Worm (Caenorhabditis elegans) whole organism, L1 larva: ENCODE results near the gene lgc-28.
A peak's percentile ranks its signal among the peaks of the same experiment; 100 is the strongest.
"Not testable (repeated sequence)": the region's sequence is repeated elsewhere in the genome, so short reads cannot be mapped to it uniquely, and the experiment has no call there.

Source experiments
- C04F5.9 ChIP-seq: sonication (generic microtip); optimal IDR thresholded peaks from 2 replicates; lab custom pipeline; 2016; ENCODE audit warnings: missing genetic modification characterization, missing compliant biosample characterization
- C16A3.4 ChIP-seq: fragments of 150-350 bp; optimal IDR thresholded peaks from 2 replicates; lab custom pipeline; 2014; ENCODE audit warnings: missing biosample characterization, missing genetic modification characterization
- F16B12.6 ChIP-seq: fragments of 150-350 bp; optimal IDR thresholded peaks from 2 replicates; lab custom pipeline; 2014; ENCODE audit warnings: missing biosample characterization, missing genetic modification characterization
- Y116A8C.19 ChIP-seq: sonication (generic microtip); optimal IDR thresholded peaks from 2 replicates; lab custom pipeline; 2016; ENCODE audit warnings: missing compliant biosample characterization, missing genetic modification characterization, borderline replicate concordance
- ceh-63 ChIP-seq: fragments of 200-800 bp; sonication (Bioruptor generic); optimal IDR thresholded peaks from 2 replicates; lab custom pipeline; 2018; ENCODE audit warnings: mild to moderate bottlenecking, missing genetic modification characterization, missing compliant biosample characterization
- ceh-88 ChIP-seq: fragments of 200-800 bp; sonication (Bioruptor generic); IDR thresholded peaks from 2 replicates; pipeline ENCODE4 v1.3.6; 2022; ENCODE audit warnings: missing genetic modification characterization, missing compliant biosample characterization
- efl-1 ChIP-seq, 4 experiments: fragments of 150-350 bp; optimal IDR thresholded peaks in 3 of 4; peaks in 1 of 4; 1 replicate in 1 of 4; 2 replicates in 3 of 4; lab custom pipeline; 2014; ENCODE audit warnings: missing biosample characterization in 2 of 4, missing genetic modification characterization in 2 of 4, missing genetic modification reagents in 2 of 4
- egl-13 ChIP-seq: sonication (generic microtip); optimal IDR thresholded peaks from 2 replicates; lab custom pipeline; 2016; ENCODE audit warnings: missing genotype, missing genetic modification reagents, missing genetic modification characterization, missing compliant biosample characterization
- elt-3 ChIP-seq, 6 experiments: fragments of 150-350 bp in 1 of 6; sonication (generic microtip); optimal IDR thresholded peaks; 2 replicates each; lab custom pipeline; 2017 to 2018; ENCODE audit warnings: missing biosample characterization in 6 of 6, missing genetic modification characterization in 6 of 6, inconsistent platforms in 1 of 6
- fkh-4 ChIP-seq: sonication (generic microtip); optimal IDR thresholded peaks from 2 replicates; lab custom pipeline; 2016; ENCODE audit warnings: missing compliant biosample characterization, missing genetic modification characterization, borderline replicate concordance
- fkh-8 ChIP-seq: sonication (generic microtip); optimal IDR thresholded peaks from 2 replicates; lab custom pipeline; 2016; ENCODE audit warnings: mild to moderate bottlenecking, missing genetic modification characterization, missing compliant biosample characterization
- hpl-2 ChIP-seq: fragments of 150-350 bp; optimal IDR thresholded peaks from 2 replicates; lab custom pipeline; 2014; ENCODE audit warnings: missing biosample characterization, missing genetic modification reagents, missing genetic modification characterization
- lin-14 ChIP-seq: fragments of 200-800 bp; sonication (Bioruptor generic); optimal IDR thresholded peaks from 2 replicates; lab custom pipeline; 2018; ENCODE audit warnings: mild to moderate bottlenecking, missing genetic modification characterization, moderate library complexity, missing compliant biosample characterization
- lin-15B ChIP-seq: fragments of 150-350 bp; sonication (generic microtip); optimal IDR thresholded peaks from 3 replicates; lab custom pipeline; 2014; ENCODE audit warnings: missing biosample characterization, missing genetic modification characterization
- lin-35 ChIP-seq, 2 experiments: fragments of 150-350 bp; optimal IDR thresholded peaks; 2 replicates each; lab custom pipeline; 2014; ENCODE audit warnings: missing biosample characterization in 2 of 2, missing genetic modification characterization in 2 of 2, missing genetic modification reagents in 2 of 2
- lin-39 ChIP-seq: fragments of 150-350 bp; optimal IDR thresholded peaks from 2 replicates; lab custom pipeline; 2014; ENCODE audit warnings: missing biosample characterization, missing genetic modification reagents, missing genetic modification characterization
- lsy-2 ChIP-seq, 2 experiments: fragments of 150-350 bp; optimal IDR thresholded peaks; 2 replicates each; lab custom pipeline; 2014; ENCODE audit warnings: missing biosample characterization in 2 of 2, missing genetic modification characterization in 2 of 2
- mdl-1 ChIP-seq, 2 experiments: fragments of 150-350 bp; optimal IDR thresholded peaks; 2 replicates each; lab custom pipeline; 2014 to 2017; ENCODE audit warnings: missing biosample characterization in 2 of 2, missing genetic modification characterization in 2 of 2, inconsistent platforms in 1 of 2
- nhr-28 ChIP-seq: fragments of 150-350 bp; optimal IDR thresholded peaks from 2 replicates; lab custom pipeline; 2014; ENCODE audit warnings: missing biosample characterization, missing genetic modification characterization
- nhr-84 ChIP-seq: sonication (generic microtip); optimal IDR thresholded peaks from 2 replicates; lab custom pipeline; 2017; ENCODE audit warnings: missing biosample characterization, missing genetic modification characterization
- nhr-85 ChIP-seq: sonication (generic microtip); peaks from one replicate; lab custom pipeline; 2016; ENCODE audit warnings: missing genetic modification characterization, inconsistent platforms, missing compliant biosample characterization
- nhr-90 ChIP-seq: sonication (generic microtip); optimal IDR thresholded peaks from 2 replicates; lab custom pipeline; 2016; ENCODE audit warnings: mild to moderate bottlenecking, missing genetic modification characterization, missing compliant biosample characterization; ENCODE audit not compliant: poor library complexity
- rnt-1 ChIP-seq: sonication (generic microtip); optimal IDR thresholded peaks from 2 replicates; lab custom pipeline; 2016; ENCODE audit warnings: mild to moderate bottlenecking, missing genetic modification characterization, moderate library complexity, missing compliant biosample characterization
- snpc-4 ChIP-seq: fragments of 150-350 bp; optimal IDR thresholded peaks from 2 replicates; lab custom pipeline; 2014; ENCODE audit warnings: missing biosample characterization, missing genetic modification characterization
- unc-62 ChIP-seq: fragments of 150-350 bp; optimal IDR thresholded peaks from 2 replicates; lab custom pipeline; 2014; ENCODE audit warnings: missing biosample characterization, missing genetic modification reagents, missing genetic modification characterization
- unc-98 ChIP-seq: fragments of 200-800 bp; sonication (Bioruptor generic); IDR thresholded peaks from 2 replicates; pipeline ENCODE4 v1.3.6; 2022; ENCODE audit warnings: missing genetic modification characterization, missing compliant biosample characterization
- xbp-1 ChIP-seq: sonication (generic microtip); optimal IDR thresholded peaks from 2 replicates; lab custom pipeline; 2016; ENCODE audit warnings: missing genetic modification characterization, missing compliant biosample characterization
- zip-4 ChIP-seq: fragments of 200-800 bp; sonication (Bioruptor generic); optimal IDR thresholded peaks from 2 replicates; lab custom pipeline; 2018; ENCODE audit warnings: mild to moderate bottlenecking, missing genetic modification characterization, moderate library complexity, missing compliant biosample characterization

lgc-28 gene

ce11 chrII:2612278-2612677 is 12.6 kb upstream of the lgc-28 start, which contains the start of gene D2062.13:
TSS of gene D2062.13 (plus strand) at chrII:2612578.
- TF ChIP-seq elt-3 (tag; optimal IDR thresholded peaks at IDR 0.05; lab: Kevin White, UChicago); lsy-2 (tag; optimal IDR thresholded peaks at IDR 0.05; lab: Kevin White, UChicago); lin-35 (GFP tag; optimal IDR thresholded peaks at IDR 0.05; lab: Kevin White, UChicago): not testable (repeated sequence)

- TF ChIP-seq Y116A8C.19 (tag; lab: Kevin White, UChicago); ceh-63; lin-15B: not testable (repeated sequence)
- TF ChIP-seq, all 84 proteins: peak for 0; not testable (repeated sequence) for 84
Observed at ce11 chrII:2616634-2617033, 8.3 kb upstream of the lgc-28 start, which contains the start of gene msrp-5. TSS of gene msrp-5 (plus strand) at chrII:2616934.

- not testable (repeated sequence) for TF ChIP-seq egl-13 (tag; lab: Kevin White, UChicago); C16A3.4 (tag; lab: Kevin White, UChicago); ceh-63
Observed at ce11 chrII:2619148-2619547, 5.7 kb upstream of the lgc-28 start, which contains the start of gene msrp-6. TSS of gene msrp-6 (plus strand) at chrII:2619448.

- TF ChIP-seq fkh-4 (tag; lab: Kevin White, UChicago) (no peak), unc-98 (GFP tag; lab: Robert Waterston, UW) (no peak), mdl-1 (tag; optimal IDR thresholded peaks at IDR 0.05; lab: Kevin White, UChicago) (no peak), nhr-84 (tag; lab: Kevin White, UChicago) (no peak), F16B12.6 (tag; lab: Kevin White, UChicago) (no peak), nhr-85 (no peak), egl-13 (tag; lab: Kevin White, UChicago) (no peak), unc-62 (GFP tag; lab: Kevin White, UChicago) (no peak), ceh-88 (GFP tag; lab: Robert Waterston, UW) (no peak)
- TF ChIP-seq, all 84 proteins: peak for 0
Observed at ce11 chrII:2622480-2622879, 2.4 kb upstream of the lgc-28 start, which contains the start of gene D2062.5. TSS of gene D2062.5 (plus strand) at chrII:2622780.

ce11 chrII:2622936-2623452 is 1.9 kb upstream of the lgc-28 start, which contains the start of gene D2062.4:
TSS of gene D2062.4 (plus strand) at chrII:2623402.
- TF ChIP-seq fkh-8 (tag; lab: Kevin White, UChicago); hpl-2; lin-14 (GFP tag; lab: Kevin White, UChicago): not testable (repeated sequence)

ce11 chrII:2627154-2627799 is 2.4 kb downstream of the lgc-28 start, which contains the start of gene sri-71:
TSS of gene sri-71 (plus strand) at chrII:2627749.
- no peak for TF ChIP-seq C04F5.9 (tag; lab: Kevin White, UChicago)
- TF ChIP-seq efl-1 (optimal IDR thresholded peaks at IDR 0.05; lab: Kevin White, UChicago): no peak
- peak in 1 of 2 experiments; percentile 60 for TF ChIP-seq efl-1 (GFP tag; optimal IDR thresholded peaks at IDR 0.05 in 1 of 2; lab: Kevin White, UChicago)

- TF ChIP-seq zip-4 (GFP tag; lab: Kevin White, UChicago) (no peak), lin-39 (tag; lab: Kevin White, UChicago) (no peak), snpc-4 (tag; lab: Kevin White, UChicago) (no peak), nhr-28 (tag; lab: Kevin White, UChicago) (no peak), nhr-90 (tag; lab: Kevin White, UChicago) (no peak), xbp-1 (tag; lab: Kevin White, UChicago) (no peak), fkh-4 (tag; lab: Kevin White, UChicago) (no peak), rnt-1 (tag; lab: Kevin White, UChicago) (no peak), unc-98 (GFP tag; lab: Robert Waterston, UW) (no peak)
- TF ChIP-seq, all 84 proteins: peak for 0
Observed at ce11 chrII:2628401-2628800, 3.5 kb downstream of the lgc-28 start.
